Fruit fly (Drosophila melanogaster) whole organism, embryonic: Measurements from ENCODE around the gene CG3348.

Experiments used
- Abd-B ChIP-seq: fragments of 200-800 bp; sonication (Bioruptor generic); optimal IDR thresholded peaks from 2 replicates; lab custom pipeline; 2018; ENCODE audit warnings: missing biosample characterization, mild to moderate bottlenecking, missing genetic modification characterization, moderate library complexity
- CG11247 ChIP-seq: fragments of 200-800 bp; sonication (Bioruptor generic); IDR thresholded peaks from 2 replicates; pipeline ENCODE4 v1.3.6; 2022; ENCODE audit warnings: missing biosample characterization, missing genetic modification characterization
- CG11504 ChIP-seq: fragments of 200-800 bp; sonication (Bioruptor generic); optimal IDR thresholded peaks from 3 replicates; lab custom pipeline; 2019; ENCODE audit warnings: missing biosample characterization, mild to moderate bottlenecking, missing genetic modification characterization, moderate library complexity
- CG11696 ChIP-seq: fragments of 200-800 bp; sonication (Bioruptor generic); IDR thresholded peaks from 2 replicates; pipeline ENCODE4 v1.3.6; 2022; ENCODE audit warnings: missing biosample characterization, missing genetic modification characterization
- CG11723 ChIP-seq: fragments of 200-800 bp; sonication (Bioruptor generic); optimal IDR thresholded peaks from 2 replicates; lab custom pipeline; 2017; ENCODE audit warnings: missing biosample characterization, mild to moderate bottlenecking, missing genetic modification characterization
- CG12071 ChIP-seq: fragments of 200-800 bp; sonication (Bioruptor generic); optimal IDR thresholded peaks from 3 replicates; lab custom pipeline; 2018; ENCODE audit warnings: missing biosample characterization, mild to moderate bottlenecking, missing genetic modification characterization
- CG1233 ChIP-seq: fragments of 200-800 bp; sonication (Bioruptor generic); optimal IDR thresholded peaks from 4 replicates; lab custom pipeline; 2018; ENCODE audit warnings: missing biosample characterization, mild to moderate bottlenecking, missing genetic modification characterization
- CG12391 ChIP-seq: fragments of 200-800 bp; sonication (Bioruptor generic); optimal IDR thresholded peaks from 3 replicates; lab custom pipeline; 2018; ENCODE audit warnings: missing biosample characterization, mild to moderate bottlenecking, missing genetic modification characterization, moderate library complexity
- CG12744 ChIP-seq: fragments of 200-800 bp; sonication (Bioruptor generic); optimal IDR thresholded peaks from 2 replicates; lab custom pipeline; 2016; ENCODE audit warnings: missing biosample characterization, missing genetic modification characterization
- CG13775 ChIP-seq: fragments of 200-800 bp; sonication (Bioruptor generic); optimal IDR thresholded peaks from 3 replicates; lab custom pipeline; 2017; ENCODE audit warnings: missing biosample characterization, mild to moderate bottlenecking, missing genetic modification characterization
- CG16779 ChIP-seq: fragments of 200-800 bp; sonication (Bioruptor generic); IDR thresholded peaks from 2 replicates; pipeline ENCODE4 v1.3.6; 2022; ENCODE audit warnings: missing biosample characterization, missing genetic modification characterization
- CG16813 ChIP-seq: fragments of 200-800 bp; sonication (Bioruptor generic); IDR thresholded peaks from 3 replicates; pipeline ENCODE4 v1.3.6; 2022; ENCODE audit warnings: missing biosample characterization, missing genetic modification characterization; ENCODE audit not compliant: partially characterized antibody
- CG16815 ChIP-seq: fragments of 200-800 bp; sonication (Bioruptor generic); optimal IDR thresholded peaks from 3 replicates; lab custom pipeline; 2017; ENCODE audit warnings: missing biosample characterization, mild to moderate bottlenecking, missing genetic modification characterization
- CG31365 ChIP-seq: fragments of 200-800 bp; sonication (Bioruptor generic); optimal IDR thresholded peaks from 2 replicates; lab custom pipeline; 2018; ENCODE audit warnings: missing biosample characterization, mild to moderate bottlenecking, missing genetic modification characterization
- CG31388 ChIP-seq: fragments of 200-800 bp; sonication (Bioruptor generic); optimal IDR thresholded peaks from 2 replicates; lab custom pipeline; 2016; ENCODE audit warnings: missing biosample characterization, missing genetic modification characterization
- CG32772 ChIP-seq: fragments of 200-800 bp; sonication (Bioruptor generic); IDR thresholded peaks from 2 replicates; pipeline ENCODE4 v1.3.6; 2022; ENCODE audit warnings: missing biosample characterization, missing genetic modification characterization
- CG3847 ChIP-seq: fragments of 200-800 bp; sonication (Bioruptor generic); IDR thresholded peaks from 2 replicates; pipeline ENCODE4 v1.3.6; 2022; ENCODE audit warnings: missing biosample characterization, missing genetic modification characterization
- CG4424 ChIP-seq: fragments of 200-800 bp; sonication (Bioruptor generic); optimal IDR thresholded peaks from 3 replicates; lab custom pipeline; 2016; ENCODE audit warnings: missing biosample characterization, missing genetic modification characterization
- CG4820 ChIP-seq: fragments of 200-800 bp; sonication (Bioruptor generic); optimal IDR thresholded peaks from 3 replicates; lab custom pipeline; 2016; ENCODE audit warnings: missing biosample characterization, missing genetic modification characterization
- CG7357 ChIP-seq: fragments of 200-800 bp; sonication (Bioruptor generic); IDR thresholded peaks from 3 replicates; pipeline ENCODE4 v1.3.6; 2022; ENCODE audit warnings: missing biosample characterization, missing genetic modification characterization
- CG7928 ChIP-seq: fragments of 200-800 bp; sonication (Bioruptor generic); optimal IDR thresholded peaks from 2 replicates; lab custom pipeline; 2017; ENCODE audit warnings: missing biosample characterization, mild to moderate bottlenecking, missing genetic modification characterization
- CG9215 ChIP-seq: fragments of 200-800 bp; sonication (Bioruptor generic); IDR thresholded peaks from 2 replicates; pipeline ENCODE4 v1.3.6; 2022; ENCODE audit warnings: missing biosample characterization, missing genetic modification characterization
- Dbx ChIP-seq: fragments of 200-800 bp; sonication (Bioruptor generic); IDR thresholded peaks from 3 replicates; pipeline ENCODE4 v1.3.6; 2022; ENCODE audit warnings: missing biosample characterization, missing genetic modification characterization
- Dip3 ChIP-seq: fragments of 200-800 bp; sonication (Bioruptor generic); optimal IDR thresholded peaks from 3 replicates; lab custom pipeline; 2016; ENCODE audit warnings: missing biosample characterization, missing genetic modification characterization
- Eip74EF ChIP-seq, 2 experiments: fragments of 200-800 bp in 1 of 2; fragments of >200 bp in 1 of 2; sonication (Bioruptor generic) in 1 of 2; optimal IDR thresholded peaks; 2 replicates each; lab custom pipeline; 2017 to 2019; ENCODE audit warnings: missing biosample characterization in 2 of 2, missing genetic modification characterization in 2 of 2, mild to moderate bottlenecking in 1 of 2, moderate library complexity in 1 of 2
- Fer2 ChIP-seq: fragments of 200-800 bp; sonication (Bioruptor generic); optimal IDR thresholded peaks from 2 replicates; lab custom pipeline; 2018; ENCODE audit warnings: missing biosample characterization, mild to moderate bottlenecking, missing genetic modification characterization, moderate library complexity
- HLHmδ ChIP-seq: fragments of 200-800 bp; sonication (Bioruptor generic); optimal IDR thresholded peaks from 2 replicates; lab custom pipeline; 2018; ENCODE audit warnings: missing biosample characterization, mild to moderate bottlenecking, missing genetic modification characterization, moderate library complexity
- Hand ChIP-seq: fragments of 200-800 bp; sonication (Bioruptor generic); optimal IDR thresholded peaks from 2 replicates; lab custom pipeline; 2017; ENCODE audit warnings: mild to moderate bottlenecking, missing biosample characterization, missing genetic modification reagents, missing genetic modification characterization
- Lhr ChIP-seq: fragments of 200-800 bp; sonication (Bioruptor generic); optimal IDR thresholded peaks from 3 replicates; lab custom pipeline; 2017; ENCODE audit warnings: mild to moderate bottlenecking, missing biosample characterization, missing genetic modification reagents, missing genetic modification characterization
- Lpt ChIP-seq: fragments of >200 bp; optimal IDR thresholded peaks from 2 replicates; lab custom pipeline; 2018; ENCODE audit warnings: missing biosample characterization, missing genetic modification characterization
- Max ChIP-seq: fragments of 200-800 bp; sonication (Bioruptor generic); optimal IDR thresholded peaks from 2 replicates; lab custom pipeline; 2016; ENCODE audit warnings: missing biosample characterization, mild to moderate bottlenecking, missing genetic modification characterization
- Med ChIP-seq: fragments of 200-800 bp; sonication (Bioruptor generic); peaks from one replicate; lab custom pipeline; 2016; ENCODE audit warnings: missing biosample characterization, missing genetic modification characterization, mild to moderate bottlenecking, inconsistent platforms, moderate library complexity
- Myb ChIP-seq: fragments of 200-800 bp; sonication (Bioruptor generic); optimal IDR thresholded peaks from 2 replicates; lab custom pipeline; 2016; ENCODE audit warnings: missing biosample characterization, missing genetic modification characterization
- Nf-YC ChIP-seq: fragments of 200-800 bp; optimal IDR thresholded peaks from 3 replicates; lab custom pipeline; 2019; ENCODE audit warnings: missing biosample characterization, mild to moderate bottlenecking, missing genetic modification characterization, moderate library complexity
- Ptx1 ChIP-seq: fragments of 200-800 bp; sonication (Bioruptor generic); IDR thresholded peaks from 2 replicates; pipeline ENCODE4 v1.3.6; 2022; ENCODE audit warnings: missing biosample characterization, missing genetic modification characterization
- Rx ChIP-seq: fragments of 200-800 bp; sonication (Bioruptor generic); IDR thresholded peaks from 2 replicates; pipeline ENCODE4 v1.3.6; 2022; ENCODE audit warnings: missing biosample characterization, missing genetic modification characterization
- Sry-δ ChIP-seq: fragments of 200-800 bp; sonication (Bioruptor generic); optimal IDR thresholded peaks from 2 replicates; lab custom pipeline; 2016; ENCODE audit warnings: missing biosample characterization, missing genetic modification characterization
- bsh ChIP-seq, 2 experiments: fragments of 200-800 bp; sonication (Bioruptor generic); optimal IDR thresholded peaks; 2 replicates each; lab custom pipeline; 2017 to 2018; ENCODE audit warnings: mild to moderate bottlenecking in 2 of 2, missing biosample characterization in 2 of 2, missing genetic modification characterization in 2 of 2, moderate library complexity in 1 of 2
- caup ChIP-seq: fragments of 200-800 bp; sonication (Bioruptor generic); optimal IDR thresholded peaks from 3 replicates; lab custom pipeline; 2017; ENCODE audit warnings: missing biosample characterization, mild to moderate bottlenecking, missing genetic modification characterization, moderate library complexity; ENCODE audit not compliant: severe bottlenecking
- chif ChIP-seq, 2 experiments: fragments of 200-800 bp; sonication (Bioruptor generic); optimal IDR thresholded peaks; 3 replicates each; lab custom pipeline; 2016; ENCODE audit warnings: missing biosample characterization in 2 of 2, missing genetic modification characterization in 2 of 2
- ci ChIP-seq: fragments of 200-800 bp; sonication (Bioruptor generic); IDR thresholded peaks from 3 replicates; pipeline ENCODE4 v1.3.6; 2022; ENCODE audit warnings: missing biosample characterization, missing genetic modification characterization
- croc ChIP-seq: fragments of 200-800 bp; sonication (Bioruptor generic); conservative IDR thresholded peaks from 3 replicates; pipeline ENCODE4 v1.3.6; 2022; ENCODE audit warnings: missing biosample characterization, missing genetic modification characterization
- kah ChIP-seq: fragments of 200-800 bp; sonication (Bioruptor generic); optimal IDR thresholded peaks from 2 replicates; lab custom pipeline; 2018; ENCODE audit warnings: missing biosample characterization, mild to moderate bottlenecking, missing genetic modification characterization
- rib ChIP-seq: fragments of 200-800 bp; sonication (Bioruptor generic); IDR thresholded peaks from 2 replicates; pipeline ENCODE4 v1.3.6; 2022; ENCODE audit warnings: missing biosample characterization, missing genetic modification characterization
- stwl ChIP-seq: fragments of 200-800 bp; sonication (Bioruptor generic); optimal IDR thresholded peaks from 3 replicates; lab custom pipeline; 2018; ENCODE audit warnings: missing biosample characterization, mild to moderate bottlenecking, missing genetic modification characterization, moderate library complexity
- tgo ChIP-seq: fragments of 200-800 bp; sonication (Bioruptor generic); IDR thresholded peaks from 3 replicates; pipeline ENCODE4 v1.3.6; 2022; ENCODE audit warnings: missing biosample characterization, missing genetic modification characterization
- toy ChIP-seq: fragments of 200-800 bp; sonication (Bioruptor generic); IDR thresholded peaks from 2 replicates; pipeline ENCODE4 v1.3.6; 2022; ENCODE audit warnings: missing biosample characterization, missing genetic modification characterization
- twi ChIP-seq: fragments of 200-800 bp; optimal IDR thresholded peaks from 2 replicates; lab custom pipeline; 2019; ENCODE audit warnings: missing biosample characterization, mild to moderate bottlenecking, missing genetic modification characterization, moderate library complexity
- tx ChIP-seq: fragments of 200-800 bp; sonication (Bioruptor generic); optimal IDR thresholded peaks from 2 replicates; lab custom pipeline; 2016; ENCODE audit warnings: missing biosample characterization, missing genetic modification characterization

CG3348 gene

DNA sequence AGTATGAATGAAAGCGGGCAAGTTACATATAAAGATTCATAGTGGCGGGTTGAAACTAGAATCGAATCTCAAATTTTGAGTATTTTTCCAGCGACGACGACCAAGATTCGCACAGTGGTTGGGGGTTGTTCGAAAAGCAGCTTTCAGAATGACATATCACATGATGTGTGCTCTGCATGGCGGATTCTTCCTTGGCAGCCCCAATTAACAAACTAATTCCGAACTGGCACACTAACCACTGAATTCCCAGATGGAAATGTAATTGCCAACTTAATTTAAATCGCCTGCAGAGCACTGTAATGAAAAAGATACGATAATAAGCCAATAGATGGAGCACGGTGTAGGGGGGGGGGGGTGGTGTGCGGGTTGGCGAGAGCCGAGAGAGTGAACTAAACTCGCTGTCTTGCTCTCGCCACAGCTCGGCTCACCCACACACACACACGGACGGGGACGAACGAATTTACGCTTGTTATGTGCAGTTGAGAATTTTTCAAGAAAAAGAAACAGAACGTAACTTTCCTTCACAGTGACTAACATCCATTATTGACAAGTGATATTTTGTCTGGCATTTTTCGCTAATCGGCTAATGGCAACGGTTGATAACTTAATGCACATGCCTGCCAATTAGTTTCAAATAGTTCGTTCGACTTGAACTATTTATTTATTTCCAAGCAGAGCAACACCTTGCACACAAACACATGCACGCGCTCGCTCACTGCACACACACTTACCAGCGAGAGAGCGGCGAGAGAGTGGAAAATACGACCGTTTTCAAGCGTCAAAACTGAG lies 10.8 kb downstream of the CG3348 start (continued):
- TF ChIP-seq CG16779 (GFP tag; lab: Robert Waterston, UW) (peak; percentile 97), stwl (tag; lab: Kevin White, UChicago) (peak; percentile 39), toy (peak; percentile 86), Fer2 (tag; lab: Kevin White, UChicago) (peak; percentile 72), CG31388 (GFP tag; lab: Kevin White, UChicago) (peak; percentile 80), Myb (GFP tag; lab: Kevin White, UChicago) (peak; percentile 89), Sry-δ (peak; percentile 62), Abd-B (GFP tag; lab: Kevin White, UChicago) (peak; percentile 90), CG11247 (GFP tag; lab: Robert Waterston, UW) (peak; percentile 94), Rx (GFP tag; lab: Robert Waterston, UW) (peak; percentile 97), CG16815 (GFP tag; lab: Kevin White, UChicago) (peak; percentile 97), caup (GFP tag; lab: Kevin White, UChicago) (peak; percentile 97), CG11696 (GFP tag; lab: Robert Waterston, UW) (peak; percentile 91), Hand (peak; percentile 95), CG13775 (GFP tag; lab: Kevin White, UChicago) (peak; percentile 92), CG9215 (GFP tag; lab: Robert Waterston, UW) (peak; percentile 93), Max (GFP tag; lab: Kevin White, UChicago) (peak; percentile 89), CG3847 (peak; percentile 96), CG7928 (GFP tag; lab: Kevin White, UChicago) (peak; percentile 77), Nf-YC (peak; percentile 61), CG11723 (peak; percentile 92), CG4424 (GFP tag; lab: Kevin White, UChicago) (peak; percentile 94), CG32772 (GFP tag; lab: Robert Waterston, UW) (peak; percentile 97), CG12391 (tag; lab: Kevin White, UChicago) (peak; percentile 94), ci (peak; percentile 98), kah (GFP tag; lab: Kevin White, UChicago) (peak; percentile 70), CG4820 (GFP tag; lab: Kevin White, UChicago) (peak; percentile 90), Eip74EF (GFP tag; optimal IDR thresholded peaks at IDR 0.05; lab: Kevin White, UChicago) (peak in 1 of 2 experiments; percentile 88), Lpt (GFP tag; lab: Kevin White, UChicago) (no peak), CG12071 (GFP tag; lab: Kevin White, UChicago) (peak; percentile 97), HLHmδ (GFP tag; lab: Kevin White, UChicago) (peak; percentile 8), CG7357 (GFP tag; lab: Robert Waterston, UW) (peak; percentile 90), CG11504 (tag; lab: Kevin White, UChicago) (peak; percentile 94), tx (GFP tag; lab: Kevin White, UChicago) (peak; percentile 91), Dbx (peak; percentile 97), CG12744 (peak; percentile 90), rib (GFP tag; lab: Robert Waterston, UW) (peak; percentile 96), croc (GFP tag; lab: Robert Waterston, UW) (peak; percentile 89), CG16813 (GFP tag; lab: Robert Waterston, UW) (peak; percentile 51; the same call in 2 of the 3 replicates), chif (GFP tag; optimal IDR thresholded peaks at IDR 0.05; lab: Kevin White, UChicago) (peak; percentile 94), Dip3 (GFP tag; lab: Kevin White, UChicago) (peak; percentile 94), CG31365 (peak; percentile 87), Lhr (GFP tag; lab: Kevin White, UChicago) (peak; percentile 66), twi (tag; lab: Kevin White, UChicago) (peak; percentile 67), Med (peak; percentile 100), bsh (GFP tag; optimal IDR thresholded peaks at IDR 0.05; lab: Kevin White, UChicago) (peak; percentile 94 to 98), Ptx1 (GFP tag; lab: Robert Waterston, UW) (peak; percentile 97), CG1233 (GFP tag; lab: Kevin White, UChicago) (peak; percentile 92), tgo (peak; percentile 97)
